Fruit fly (Drosophila melanogaster): ENCODE results near the gene Apc.
A peak's percentile ranks its signal among the peaks of the same experiment; 100 is the strongest.

Apc gene

dm6 chr3R:28819555-28820305 is 24.8 kb downstream of the Apc start, which contains the start of the genes CG1523 and CG1647 (continued):
- TF ChIP-seq sim (GFP tag; IDR thresholded peaks at IDR 0.05) (0 out of 2 replicates have a peak, but pooled peaks have one; percentile 7), kni (GFP tag; optimal IDR thresholded peaks at IDR 0.05) (no peak), cwo (GFP tag; optimal IDR thresholded peaks at IDR 0.05) (no peak), NC2β (GFP tag; optimal IDR thresholded peaks at IDR 0.05) (peak; percentile 49), Tbp (GFP tag; optimal IDR thresholded peaks at IDR 0.05) (no peak), Mes4 (GFP tag; optimal IDR thresholded peaks at IDR 0.05) (peak; percentile 33), CG18764 (GFP tag; optimal IDR thresholded peaks at IDR 0.05) (peak; percentile 45), cas (GFP tag; IDR thresholded peaks at IDR 0.05) (no peak; the same call in 1 of the 2 replicates), lilli (GFP tag; optimal IDR thresholded peaks at IDR 0.05) (peak; percentile 76), run (tag; optimal IDR thresholded peaks at IDR 0.05) (no peak), CG8388 (GFP tag; optimal IDR thresholded peaks at IDR 0.05) (peak; percentile 57), Sin3A (optimal IDR thresholded peaks at IDR 0.05) (no peak), Ada2b (GFP tag; IDR thresholded peaks at IDR 0.05) (peak; percentile 29; the same call in 1 of the 2 replicates), gem (tag; optimal IDR thresholded peaks at IDR 0.05) (peak; percentile 82), Vsx1 (GFP tag; optimal IDR thresholded peaks at IDR 0.05) (no peak), kah (GFP tag; optimal IDR thresholded peaks at IDR 0.05) (peak; percentile 9), CG4424 (GFP tag; optimal IDR thresholded peaks at IDR 0.05) (peak; percentile 67), Ptx1 (GFP tag; IDR thresholded peaks at IDR 0.05) (peak; percentile 60), croc (GFP tag; conservative IDR thresholded peaks at IDR 0.05) (peak; percentile 45; the same call in 2 of the 3 replicates), CG16863 (GFP tag; optimal IDR thresholded peaks at IDR 0.05) (peak; percentile 57), vvl (GFP tag; IDR thresholded peaks at IDR 0.05) (peak; percentile 40; the same call in 1 of the 2 replicates), tin (GFP tag; optimal IDR thresholded peaks at IDR 0.05) (peak; percentile 41), grn (GFP tag; optimal IDR thresholded peaks at IDR 0.05) (no peak), Opbp (GFP tag; IDR thresholded peaks at IDR 0.05; ENCODE audit: partially characterized antibody) (peak; percentile 60; the same call in 1 of the 3 replicates), wor (GFP tag; IDR thresholded peaks at IDR 0.05) (peak; percentile 41; the same call in 1 of the 2 replicates), Hr3 (GFP tag; optimal IDR thresholded peaks at IDR 0.05) (peak; percentile 40), MBD-R2 (GFP tag; IDR thresholded peaks at IDR 0.05) (peak; percentile 73), shn (GFP tag; optimal IDR thresholded peaks at IDR 0.05) (peak; percentile 60), CG34224 (GFP tag; IDR thresholded peaks at IDR 0.05; ENCODE audit: partially characterized antibody) (peak; percentile 15; the same call in 1 of the 3 replicates), CG2129 (GFP tag; IDR thresholded peaks at IDR 0.05; ENCODE audit: partially characterized antibody) (peak; percentile 37), sr (GFP tag; IDR thresholded peaks at IDR 0.05) (no peak), CG31388 (GFP tag; optimal IDR thresholded peaks at IDR 0.05) (peak; percentile 15), CG10366 (GFP tag; IDR thresholded peaks at IDR 0.05) (peak; percentile 51; the same call in 1 of the 2 replicates), toy (GFP tag; IDR thresholded peaks at IDR 0.05) (no peak), CG12659 (GFP tag; optimal IDR thresholded peaks at IDR 0.05) (peak; percentile 67), dmrt11E (tag; optimal IDR thresholded peaks at IDR 0.05) (peak; percentile 75), pho (GFP tag; optimal IDR thresholded peaks at IDR 0.05) (peak; percentile 38), CG10462 (GFP tag; optimal IDR thresholded peaks at IDR 0.05) (peak; percentile 19), Bgb (GFP tag; IDR thresholded peaks at IDR 0.05; ENCODE audit: partially characterized antibody) (peak; percentile 53), GATAe (GFP tag; conservative IDR thresholded peaks at IDR 0.05) (no peak), Dfd (GFP tag; optimal IDR thresholded peaks at IDR 0.05) (no peak), HLH54F (GFP tag; optimal IDR thresholded peaks at IDR 0.05) (peak; percentile 59), CG8089 (GFP tag; optimal IDR thresholded peaks at IDR 0.05) (peak; percentile 53), Atf-2 (GFP tag; optimal IDR thresholded peaks at IDR 0.05) (peak; percentile 50), pita (GFP tag; optimal IDR thresholded peaks at IDR 0.05) (no peak), PHDP (tag; optimal IDR thresholded peaks at IDR 0.05) (no peak), CG4404 (GFP tag; IDR thresholded peaks at IDR 0.05) (peak; percentile 60), CG2116 (GFP tag; optimal IDR thresholded peaks at IDR 0.05) (peak; percentile 55), Oaz (GFP tag; IDR thresholded peaks at IDR 0.05) (no peak), amos (GFP tag; IDR thresholded peaks at IDR 0.05; ENCODE audit: partially characterized antibody) (peak; percentile 55)
